Worm (Caenorhabditis elegans) whole organism, late embryonic: Measurements from ENCODE around the gene K08E4.2.

ENCODE experiments used
- ama-1 ChIP-seq: fragments of 150-350 bp; optimal IDR thresholded peaks from 2 replicates; lab custom pipeline; 2014
- ceh-22 ChIP-seq: sonication (generic microtip); optimal IDR thresholded peaks from 2 replicates; lab custom pipeline; 2017; ENCODE audit warnings: missing biosample characterization, missing genetic modification characterization
- ceh-24 ChIP-seq: sonication (generic microtip); optimal IDR thresholded peaks from 2 replicates; lab custom pipeline; 2016; ENCODE audit warnings: mild to moderate bottlenecking, missing genetic modification characterization, missing compliant biosample characterization
- ceh-9 ChIP-seq: sonication (generic microtip); optimal IDR thresholded peaks from 2 replicates; lab custom pipeline; 2016; ENCODE audit warnings: mild to moderate bottlenecking, missing genetic modification characterization, inconsistent platforms, missing compliant biosample characterization
- che-1 ChIP-seq: sonication (generic microtip); optimal IDR thresholded peaks from 2 replicates; lab custom pipeline; 2016; ENCODE audit warnings: mild to moderate bottlenecking, missing genetic modification characterization, missing compliant biosample characterization
- fkh-10 ChIP-seq: fragments of 150-350 bp; optimal IDR thresholded peaks from 2 replicates; lab custom pipeline; 2014; ENCODE audit warnings: missing biosample characterization, missing genetic modification reagents, missing genetic modification characterization
- hlh-13 ChIP-seq: fragments of 200-800 bp; sonication (Bioruptor generic); optimal IDR thresholded peaks from 2 replicates; lab custom pipeline; 2018; ENCODE audit warnings: mild to moderate bottlenecking, missing genetic modification characterization, missing compliant biosample characterization
- hlh-15 ChIP-seq: sonication (generic microtip); optimal IDR thresholded peaks from 2 replicates; lab custom pipeline; 2016; ENCODE audit warnings: missing genetic modification characterization, missing compliant biosample characterization
- hlh-6 ChIP-seq: sonication (generic microtip); optimal IDR thresholded peaks from 2 replicates; lab custom pipeline; 2016; ENCODE audit warnings: missing genotype, missing genetic modification characterization, missing compliant biosample characterization
- hlh-8 ChIP-seq: sonication (generic microtip); optimal IDR thresholded peaks from 2 replicates; lab custom pipeline; 2016; ENCODE audit warnings: missing genotype, missing genetic modification characterization, missing compliant biosample characterization
- nfya-1 ChIP-seq: sonication (generic microtip); optimal IDR thresholded peaks from 2 replicates; lab custom pipeline; 2017; ENCODE audit warnings: missing genetic modification characterization, mild to moderate bottlenecking, missing compliant biosample characterization, antibody characterized with exemption, moderate library complexity
- pax-1 ChIP-seq: fragments of 150-350 bp; optimal IDR thresholded peaks from 2 replicates; lab custom pipeline; 2014; ENCODE audit warnings: missing biosample characterization, missing genetic modification characterization
- syd-9 ChIP-seq: sonication (generic microtip); optimal IDR thresholded peaks from 2 replicates; lab custom pipeline; 2016; ENCODE audit warnings: mild to moderate bottlenecking, missing genetic modification characterization, moderate library complexity, missing compliant biosample characterization

- TF ChIP-seq nfya-1 (tag; lab: Kevin White, UChicago) (no peak), che-1 (tag; lab: Kevin White, UChicago) (no peak), ama-1 (lab: Kevin White, UChicago) (no peak), ceh-22 (no peak), fkh-10 (no peak), hlh-13 (GFP tag; lab: Kevin White, UChicago) (no peak), hlh-15 (tag; lab: Kevin White, UChicago) (no peak), ceh-9 (tag; lab: Kevin White, UChicago) (no peak), syd-9 (no peak), pax-1 (tag; lab: Kevin White, UChicago) (no peak), ceh-24 (no peak), hlh-8 (tag; lab: Kevin White, UChicago) (no peak), hlh-6 (tag; lab: Kevin White, UChicago) (no peak)
These were observed 4.0 kb downstream of the K08E4.2 start for ce11 chrIV:12052461-12052860.
